Worm (Caenorhabditis elegans): Measurements from ENCODE around the gene nmr-1.

The nmr-1 gene

DNA sequence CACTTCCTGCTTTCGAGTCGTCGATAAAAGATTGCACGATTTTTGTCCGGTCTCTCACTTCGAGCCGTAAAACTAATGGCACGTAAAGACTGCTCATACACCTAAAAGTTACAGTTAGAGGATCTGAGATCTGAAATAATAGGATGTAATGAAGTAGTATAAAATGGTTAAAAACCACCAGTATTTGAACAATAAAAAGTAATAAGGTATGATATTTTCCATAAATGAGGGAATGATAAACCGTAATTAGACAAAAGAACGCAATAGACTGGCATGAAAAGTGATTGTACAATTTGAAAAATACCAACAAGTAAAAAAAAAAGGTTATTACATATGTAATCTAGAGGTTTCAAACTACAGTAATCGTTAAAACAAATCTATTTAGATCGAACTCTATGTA is 53.3 kb downstream of the nmr-1 start, which contains the start of gene brap-2:
TSS of gene brap-2 (minus strand) at position 101 of the 400 bp plus-strand sequence.
- no peak for TF ChIP-seq T22C8.4 (GFP tag; IDR thresholded peaks at IDR 0.05)
- no peak for TF ChIP-seq ztf-23 (GFP tag; IDR thresholded peaks at IDR 0.05)
- TF ChIP-seq klf-2 (GFP tag; conservative IDR thresholded peaks at IDR 0.05): no peak
- no peak for TF ChIP-seq tab-1 (GFP tag; IDR thresholded peaks at IDR 0.05)
- no peak for TF ChIP-seq med-1 (GFP tag; optimal IDR thresholded peaks at IDR 0.05; ENCODE audit: insufficient read depth)
- TF ChIP-seq cog-1 (tag; optimal IDR thresholded peaks at IDR 0.05): no peak
- no peak for TF ChIP-seq ref-1 (GFP tag; conservative IDR thresholded peaks at IDR 0.05)
- no peak for TF ChIP-seq flt-1 (GFP tag; IDR thresholded peaks at IDR 0.05)
- no peak for TF ChIP-seq ztf-29 (GFP tag; IDR thresholded peaks at IDR 0.05)

DNA sequence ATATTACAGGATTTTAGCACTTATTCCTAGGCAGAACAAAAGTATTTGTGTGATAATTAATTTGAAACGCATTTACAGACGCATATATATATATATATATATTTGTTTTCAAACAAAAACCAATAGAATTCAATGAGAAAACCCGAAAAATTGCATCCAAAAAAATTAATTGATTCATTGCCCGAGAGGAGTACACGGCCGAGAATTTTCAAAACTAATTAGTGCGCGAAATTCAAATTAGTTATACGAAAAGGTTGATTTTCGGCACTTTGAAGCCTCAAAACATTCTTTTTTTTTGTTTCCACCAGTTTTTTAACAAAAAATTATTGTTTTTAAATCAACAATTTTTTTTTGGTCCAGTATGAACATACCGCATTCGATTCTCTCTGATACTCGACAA is 55.0 kb downstream of the nmr-1 start:
- TF ChIP-seq tab-1 (GFP tag; IDR thresholded peaks at IDR 0.05) (no peak), T22C8.4 (GFP tag; IDR thresholded peaks at IDR 0.05) (no peak), klf-2 (GFP tag; conservative IDR thresholded peaks at IDR 0.05) (no peak), ztf-29 (GFP tag; IDR thresholded peaks at IDR 0.05) (no peak), med-1 (GFP tag; optimal IDR thresholded peaks at IDR 0.05; ENCODE audit: insufficient read depth) (no peak), flt-1 (GFP tag; IDR thresholded peaks at IDR 0.05) (no peak), cog-1 (tag; optimal IDR thresholded peaks at IDR 0.05) (no peak), ref-1 (GFP tag; conservative IDR thresholded peaks at IDR 0.05) (no peak), ztf-23 (GFP tag; IDR thresholded peaks at IDR 0.05) (no peak)

Data from whole organism, midembryonic.